Worm (Caenorhabditis elegans): ENCODE measurements around the gene B0496.2.
A peak's percentile ranks its signal among the peaks of the same experiment; 100 is the strongest.

The B0496.2 gene

ce11 chrIV:7473159-7473649 lies 25.5 kb downstream of the B0496.2 start, which contains the start of the genes plk-3 and F55G1.6:
plk-3 (minus strand) TSS chrIV:7473209.
F55G1.6 (plus strand) TSS chrIV:7473517.
- TF ChIP-seq flt-1 (GFP tag; IDR thresholded peaks at IDR 0.05) (no peak), med-1 (GFP tag; optimal IDR thresholded peaks at IDR 0.05; ENCODE audit: insufficient read depth) (no peak), cog-1 (tag; optimal IDR thresholded peaks at IDR 0.05) (no peak), ztf-23 (GFP tag; IDR thresholded peaks at IDR 0.05) (no peak), ref-1 (GFP tag; conservative IDR thresholded peaks at IDR 0.05) (no peak), ztf-29 (GFP tag; IDR thresholded peaks at IDR 0.05) (no peak), klf-2 (GFP tag; conservative IDR thresholded peaks at IDR 0.05) (no peak), tab-1 (GFP tag; IDR thresholded peaks at IDR 0.05) (no peak), T22C8.4 (GFP tag; IDR thresholded peaks at IDR 0.05) (no peak)

ce11 chrIV:7474826-7475225 lies 27.2 kb downstream of the B0496.2 start, which contains the start of gene slc-25A18.2:
slc-25A18.2 (plus strand) TSS chrIV:7475041.
- no peak for TF ChIP-seq cog-1 (tag; optimal IDR thresholded peaks at IDR 0.05)
- TF ChIP-seq med-1 (GFP tag; optimal IDR thresholded peaks at IDR 0.05; ENCODE audit: insufficient read depth) = no peak
- TF ChIP-seq ztf-29 (GFP tag; IDR thresholded peaks at IDR 0.05) = no peak
- TF ChIP-seq klf-2 (GFP tag; conservative IDR thresholded peaks at IDR 0.05) = no peak
- TF ChIP-seq ztf-23 (GFP tag; IDR thresholded peaks at IDR 0.05) = no peak
- TF ChIP-seq T22C8.4 (GFP tag; IDR thresholded peaks at IDR 0.05) = no peak
- TF ChIP-seq tab-1 (GFP tag; IDR thresholded peaks at IDR 0.05) = no peak
- TF ChIP-seq ref-1 (GFP tag; conservative IDR thresholded peaks at IDR 0.05) = no peak
- TF ChIP-seq flt-1 (GFP tag; IDR thresholded peaks at IDR 0.05) = no peak

- TF ChIP-seq cog-1 (tag; optimal IDR thresholded peaks at IDR 0.05) (no peak), ztf-23 (GFP tag; IDR thresholded peaks at IDR 0.05) (no peak), klf-2 (GFP tag; conservative IDR thresholded peaks at IDR 0.05) (no peak), ztf-29 (GFP tag; IDR thresholded peaks at IDR 0.05) (no peak), tab-1 (GFP tag; IDR thresholded peaks at IDR 0.05) (no peak), ref-1 (GFP tag; conservative IDR thresholded peaks at IDR 0.05) (no peak), med-1 (GFP tag; optimal IDR thresholded peaks at IDR 0.05; ENCODE audit: insufficient read depth) (no peak), flt-1 (GFP tag; IDR thresholded peaks at IDR 0.05) (no peak), T22C8.4 (GFP tag; IDR thresholded peaks at IDR 0.05) (no peak)
Observed at ce11 chrIV:7477197-7477596, 29.5 kb downstream of the B0496.2 start, which contains the start of gene pycr-4. pycr-4 (minus strand) TSS chrIV:7477297.

ce11 chrIV:7477697-7478096 lies 30.0 kb downstream of the B0496.2 start:
- TF ChIP-seq T22C8.4 (GFP tag; IDR thresholded peaks at IDR 0.05) = no peak
- TF ChIP-seq ztf-23 (GFP tag; IDR thresholded peaks at IDR 0.05) = no peak
- no peak for TF ChIP-seq ztf-29 (GFP tag; IDR thresholded peaks at IDR 0.05)
- TF ChIP-seq tab-1 (GFP tag; IDR thresholded peaks at IDR 0.05) = no peak

- TF ChIP-seq T22C8.4 (GFP tag; IDR thresholded peaks at IDR 0.05) (no peak), tab-1 (GFP tag; IDR thresholded peaks at IDR 0.05) (no peak), ztf-23 (GFP tag; IDR thresholded peaks at IDR 0.05) (no peak), ztf-29 (GFP tag; IDR thresholded peaks at IDR 0.05) (no peak), ref-1 (GFP tag; conservative IDR thresholded peaks at IDR 0.05) (no peak), klf-2 (GFP tag; conservative IDR thresholded peaks at IDR 0.05) (no peak), med-1 (GFP tag; optimal IDR thresholded peaks at IDR 0.05; ENCODE audit: insufficient read depth) (no peak), flt-1 (GFP tag; IDR thresholded peaks at IDR 0.05) (no peak), cog-1 (tag; optimal IDR thresholded peaks at IDR 0.05) (no peak)
Observed at ce11 chrIV:7478134-7478533, 30.5 kb downstream of the B0496.2 start, which contains the start of gene rod-1. rod-1 (plus strand) TSS chrIV:7478452.

- TF ChIP-seq ztf-23 (GFP tag; IDR thresholded peaks at IDR 0.05) = 0 out of 2 replicates have a peak, but pooled peaks have one; percentile 9
- 0 out of 2 replicates have a peak, but pooled peaks have one; percentile 8 for TF ChIP-seq tab-1 (GFP tag; IDR thresholded peaks at IDR 0.05)
- TF ChIP-seq ref-1 (GFP tag; conservative IDR thresholded peaks at IDR 0.05) = peak; percentile 32; the same call in 1 of the 2 replicates
Observed at ce11 chrIV:7485565-7486200, 38.0 kb downstream of the B0496.2 start.

- TF ChIP-seq flt-1 (GFP tag; IDR thresholded peaks at IDR 0.05) (peak; percentile 58), ref-1 (GFP tag; conservative IDR thresholded peaks at IDR 0.05) (no peak), cog-1 (tag; optimal IDR thresholded peaks at IDR 0.05) (peak; percentile 97), ztf-23 (GFP tag; IDR thresholded peaks at IDR 0.05) (0 out of 2 replicates have a peak, but pooled peaks have one; percentile 4), klf-2 (GFP tag; conservative IDR thresholded peaks at IDR 0.05) (peak; percentile 73)
Observed at ce11 chrIV:7486201-7486947, 38.7 kb downstream of the B0496.2 start, which contains the start of the genes his-61 and his-62. his-61 (minus strand) TSS chrIV:7486217. his-62 (plus strand) TSS chrIV:7486545.

ce11 chrIV:7487554-7488456 lies 40.1 kb downstream of the B0496.2 start, which contains the start of the genes his-60 and his-59:
his-60 (minus strand) TSS chrIV:7487992.
his-59 (plus strand) TSS chrIV:7488249.
- TF ChIP-seq cog-1 (tag; optimal IDR thresholded peaks at IDR 0.05) (peak; percentile 60), ztf-23 (GFP tag; IDR thresholded peaks at IDR 0.05) (peak; percentile 67; the same call in 1 of the 2 replicates), ref-1 (GFP tag; conservative IDR thresholded peaks at IDR 0.05) (no peak), klf-2 (GFP tag; conservative IDR thresholded peaks at IDR 0.05) (no peak), med-1 (GFP tag; optimal IDR thresholded peaks at IDR 0.05; ENCODE audit: insufficient read depth) (no peak), tab-1 (GFP tag; IDR thresholded peaks at IDR 0.05) (no peak; the same call in 1 of the 2 replicates), ztf-29 (GFP tag; IDR thresholded peaks at IDR 0.05) (no peak; the same call in 1 of the 2 replicates), flt-1 (GFP tag; IDR thresholded peaks at IDR 0.05) (peak; percentile 90), T22C8.4 (GFP tag; IDR thresholded peaks at IDR 0.05) (0 out of 2 replicates have a peak, but pooled peaks have one; percentile 6)
